Fruit fly (Drosophila melanogaster) whole organism, adult: Measurements from ENCODE around the gene run.

Source experiments
- CG11617 ChIP-seq: fragments of 200-800 bp; sonication (Bioruptor generic); optimal IDR thresholded peaks from 2 replicates; lab custom pipeline; 2017; ENCODE audit warnings: mild to moderate bottlenecking, missing biosample characterization, missing genetic modification reagents, missing genetic modification characterization
- CG12768 ChIP-seq: fragments of 200-800 bp; sonication (Bioruptor generic); optimal IDR thresholded peaks from 2 replicates; lab custom pipeline; 2017; ENCODE audit warnings: missing biosample characterization, missing genetic modification characterization, mild to moderate bottlenecking, moderate library complexity, missing genetic modification reagents
- CG14711 ChIP-seq: fragments of 200-800 bp; sonication (Bioruptor generic); optimal IDR thresholded peaks from 2 replicates; lab custom pipeline; 2018; ENCODE audit warnings: missing biosample characterization, mild to moderate bottlenecking, missing genetic modification characterization, moderate library complexity
- CG5204 ChIP-seq: fragments of 200-800 bp; sonication (Bioruptor generic); optimal IDR thresholded peaks from 2 replicates; lab custom pipeline; 2016; ENCODE audit warnings: missing biosample characterization, missing genetic modification characterization
- Clk ChIP-seq: fragments of 200-800 bp; sonication (Bioruptor generic); optimal IDR thresholded peaks from 2 replicates; lab custom pipeline; 2017; ENCODE audit warnings: missing biosample characterization, missing genetic modification characterization
- bab1 ChIP-seq: fragments of 200-800 bp; sonication (Bioruptor generic); optimal IDR thresholded peaks from 3 replicates; lab custom pipeline; 2019; ENCODE audit warnings: missing biosample characterization, mild to moderate bottlenecking, missing genetic modification characterization, moderate library complexity
- kay ChIP-seq: fragments of 200-800 bp; sonication (Bioruptor generic); peaks from one replicate; lab custom pipeline; 2016; ENCODE audit warnings: missing biosample characterization, missing genetic modification characterization, borderline replicate concordance
- tj ChIP-seq: fragments of 200-800 bp; sonication (Bioruptor generic); optimal IDR thresholded peaks from 3 replicates; lab custom pipeline; 2017; ENCODE audit warnings: missing biosample characterization, mild to moderate bottlenecking, missing genetic modification characterization, moderate library complexity

dm6 chrX:20704337-20704736, 13.9 kb downstream of the run start:
- TF ChIP-seq tj (no peak), kay (GFP tag; lab: Kevin White, UChicago) (no peak), CG5204 (no peak), CG11617 (GFP tag; lab: Kevin White, UChicago) (no peak), CG12768 (GFP tag; lab: Kevin White, UChicago) (no peak), Clk (no peak), CG14711 (tag; lab: Kevin White, UChicago) (no peak), bab1 (GFP tag; lab: Kevin White, UChicago) (no peak)
